Worm (Caenorhabditis elegans) whole organism, midembryonic: ENCODE measurements around the gene mec-10.

Experiments used
- T22C8.4 ChIP-seq: fragments of 200-800 bp; sonication (Bioruptor generic); IDR thresholded peaks from 2 replicates; pipeline ENCODE4 v1.3.6; 2022; ENCODE audit warnings: missing genetic modification characterization, missing compliant biosample characterization
- cog-1 ChIP-seq: sonication (generic microtip); optimal IDR thresholded peaks from 2 replicates; lab custom pipeline; 2016; ENCODE audit warnings: missing genetic modification characterization, missing compliant biosample characterization
- flt-1 ChIP-seq: fragments of 200-800 bp; sonication (Bioruptor generic); IDR thresholded peaks from 2 replicates; pipeline ENCODE4 v1.3.6; 2022; ENCODE audit warnings: missing genetic modification characterization, missing compliant biosample characterization
- klf-2 ChIP-seq: fragments of 200-800 bp; sonication (Bioruptor generic); conservative IDR thresholded peaks from 2 replicates; pipeline ENCODE4 v1.3.6; 2022; ENCODE audit warnings: missing genetic modification reagents, missing genetic modification characterization, missing compliant biosample characterization
- med-1 ChIP-seq: sonication (generic microtip); optimal IDR thresholded peaks from 2 replicates; lab custom pipeline; 2017; ENCODE audit warnings: missing genetic modification characterization, mild to moderate bottlenecking, missing compliant biosample characterization, antibody characterized with exemption, missing genetic modification reagents; ENCODE audit not compliant: insufficient read depth
- ref-1 ChIP-seq: fragments of 200-800 bp; sonication (Bioruptor generic); conservative IDR thresholded peaks from 2 replicates; pipeline ENCODE4 v1.3.6; 2022; ENCODE audit warnings: missing genetic modification reagents, missing genetic modification characterization, missing compliant biosample characterization
- tab-1 ChIP-seq: fragments of 200-800 bp; sonication (Bioruptor generic); IDR thresholded peaks from 2 replicates; pipeline ENCODE4 v1.3.6; 2022; ENCODE audit warnings: missing genetic modification characterization, missing compliant biosample characterization
- ztf-23 ChIP-seq: fragments of 200-800 bp; sonication (Bioruptor generic); IDR thresholded peaks from 2 replicates; pipeline ENCODE4 v1.3.6; 2022; ENCODE audit warnings: missing genetic modification reagents, missing genetic modification characterization, missing compliant biosample characterization
- ztf-29 ChIP-seq: fragments of 200-800 bp; sonication (Bioruptor generic); IDR thresholded peaks from 2 replicates; pipeline ENCODE4 v1.3.6; 2022; ENCODE audit warnings: missing genetic modification reagents, missing genetic modification characterization, missing compliant biosample characterization

Gene mec-10

ce11 chrX:8489886-8490285 is 19.8 kb upstream of the mec-10 start:
- no peak for TF ChIP-seq ztf-23 (GFP tag; lab: Robert Waterston, UW)
- no peak for TF ChIP-seq cog-1 (tag; lab: Kevin White, UChicago)
- TF ChIP-seq med-1 (GFP tag; lab: Kevin White, UChicago), result no peak
- no peak for TF ChIP-seq flt-1 (GFP tag; lab: Robert Waterston, UW)
- TF ChIP-seq ref-1 (GFP tag; lab: Robert Waterston, UW), result no peak
- no peak for TF ChIP-seq klf-2 (GFP tag; lab: Robert Waterston, UW)
- no peak for TF ChIP-seq ztf-29
- TF ChIP-seq T22C8.4 (GFP tag; lab: Robert Waterston, UW), result no peak
- no peak for TF ChIP-seq tab-1 (GFP tag; lab: Robert Waterston, UW)

ce11 chrX:8489415-8489814 is 19.3 kb upstream of the mec-10 start:
- TF ChIP-seq T22C8.4 (GFP tag; lab: Robert Waterston, UW) (no peak), cog-1 (tag; lab: Kevin White, UChicago) (no peak), flt-1 (GFP tag; lab: Robert Waterston, UW) (no peak), tab-1 (GFP tag; lab: Robert Waterston, UW) (no peak), ref-1 (GFP tag; lab: Robert Waterston, UW) (no peak)

ce11 chrX:8485392-8485791 is 15.3 kb upstream of the mec-10 start:
- TF ChIP-seq klf-2 (GFP tag; lab: Robert Waterston, UW), result no peak
- no peak for TF ChIP-seq flt-1 (GFP tag; lab: Robert Waterston, UW)
- no peak for TF ChIP-seq ref-1 (GFP tag; lab: Robert Waterston, UW)
- no peak for TF ChIP-seq ztf-23 (GFP tag; lab: Robert Waterston, UW)
- no peak for TF ChIP-seq med-1 (GFP tag; lab: Kevin White, UChicago)
- TF ChIP-seq ztf-29, result no peak
- no peak for TF ChIP-seq cog-1 (tag; lab: Kevin White, UChicago)
- TF ChIP-seq T22C8.4 (GFP tag; lab: Robert Waterston, UW), result no peak
- no peak for TF ChIP-seq tab-1 (GFP tag; lab: Robert Waterston, UW)

- TF ChIP-seq ztf-29, result no peak
- TF ChIP-seq cog-1 (tag; lab: Kevin White, UChicago), result no peak
- no peak for TF ChIP-seq flt-1 (GFP tag; lab: Robert Waterston, UW)
- no peak for TF ChIP-seq T22C8.4 (GFP tag; lab: Robert Waterston, UW)
- TF ChIP-seq tab-1 (GFP tag; lab: Robert Waterston, UW), result no peak
- TF ChIP-seq ref-1 (GFP tag; lab: Robert Waterston, UW), result no peak
- TF ChIP-seq ztf-23 (GFP tag; lab: Robert Waterston, UW), result no peak
- TF ChIP-seq klf-2 (GFP tag; lab: Robert Waterston, UW), result no peak
- no peak for TF ChIP-seq med-1 (GFP tag; lab: Kevin White, UChicago)
Observed at ce11 chrX:8483951-8484350, 13.8 kb upstream of the mec-10 start.

ce11 chrX:8481716-8482115 is 11.6 kb upstream of the mec-10 start:
- TF ChIP-seq ztf-29, result no peak
- TF ChIP-seq klf-2 (GFP tag; lab: Robert Waterston, UW), result no peak
- no peak for TF ChIP-seq ztf-23 (GFP tag; lab: Robert Waterston, UW)

- TF ChIP-seq ztf-29 (no peak), T22C8.4 (GFP tag; lab: Robert Waterston, UW) (no peak), ztf-23 (GFP tag; lab: Robert Waterston, UW) (no peak), ref-1 (GFP tag; lab: Robert Waterston, UW) (no peak), tab-1 (GFP tag; lab: Robert Waterston, UW) (no peak), med-1 (GFP tag; lab: Kevin White, UChicago) (no peak), flt-1 (GFP tag; lab: Robert Waterston, UW) (no peak), klf-2 (GFP tag; lab: Robert Waterston, UW) (no peak)
Observed at ce11 chrX:8479050-8479449, 8.9 kb upstream of the mec-10 start.

- no peak for TF ChIP-seq med-1 (GFP tag; lab: Kevin White, UChicago)
- no peak for TF ChIP-seq klf-2 (GFP tag; lab: Robert Waterston, UW)
- no peak for TF ChIP-seq tab-1 (GFP tag; lab: Robert Waterston, UW)
- no peak for TF ChIP-seq ref-1 (GFP tag; lab: Robert Waterston, UW)
- TF ChIP-seq ztf-29, result no peak
- no peak for TF ChIP-seq ztf-23 (GFP tag; lab: Robert Waterston, UW)
- no peak for TF ChIP-seq cog-1 (tag; lab: Kevin White, UChicago)
- no peak for TF ChIP-seq T22C8.4 (GFP tag; lab: Robert Waterston, UW)
- no peak for TF ChIP-seq flt-1 (GFP tag; lab: Robert Waterston, UW)
Observed at ce11 chrX:8477048-8477806, 7.1 kb upstream of the mec-10 start.

ce11 chrX:8476308-8476707 is 6.2 kb upstream of the mec-10 start:
- TF ChIP-seq T22C8.4 (GFP tag; lab: Robert Waterston, UW) (no peak), ztf-29 (no peak), flt-1 (GFP tag; lab: Robert Waterston, UW) (no peak), ztf-23 (GFP tag; lab: Robert Waterston, UW) (no peak), klf-2 (GFP tag; lab: Robert Waterston, UW) (no peak), cog-1 (tag; lab: Kevin White, UChicago) (no peak), tab-1 (GFP tag; lab: Robert Waterston, UW) (no peak), med-1 (GFP tag; lab: Kevin White, UChicago) (no peak)

ce11 chrX:8475759-8476228 is 5.7 kb upstream of the mec-10 start, which contains the start of gene nhr-14:
nhr-14 (minus strand) TSS chrX:8476178.
- no peak for TF ChIP-seq cog-1 (tag; lab: Kevin White, UChicago)
- no peak for TF ChIP-seq tab-1 (GFP tag; lab: Robert Waterston, UW)
- no peak for TF ChIP-seq klf-2 (GFP tag; lab: Robert Waterston, UW)
- no peak for TF ChIP-seq ref-1 (GFP tag; lab: Robert Waterston, UW)
- TF ChIP-seq T22C8.4 (GFP tag; lab: Robert Waterston, UW), result no peak
- TF ChIP-seq med-1 (GFP tag; lab: Kevin White, UChicago), result no peak
- no peak for TF ChIP-seq ztf-23 (GFP tag; lab: Robert Waterston, UW)
- TF ChIP-seq ztf-29, result no peak
- no peak for TF ChIP-seq flt-1 (GFP tag; lab: Robert Waterston, UW)
